Worm (Caenorhabditis elegans): ENCODE results near the gene C49H3.12.

Gene C49H3.12

ce11 chrIV:7927218-7927617, at the start of gene C49H3.12:
Gene C49H3.12, minus strand, starts transcription at chrIV:7927318.
- TF ChIP-seq egl-27 (tag; optimal IDR thresholded peaks at IDR 0.05), result no peak
- TF ChIP-seq mab-5 (tag; optimal IDR thresholded peaks at IDR 0.05), result no peak
- no peak for TF ChIP-seq sma-9 (GFP tag; optimal IDR thresholded peaks at IDR 0.05)
- TF ChIP-seq sma-9 (tag; optimal IDR thresholded peaks at IDR 0.05), result no peak
- no peak for TF ChIP-seq R02D3.7 (tag; optimal IDR thresholded peaks at IDR 0.05)
- TF ChIP-seq ztf-11 (tag; optimal IDR thresholded peaks at IDR 0.05), result no peak
- no peak for TF ChIP-seq mdl-1 (tag; optimal IDR thresholded peaks at IDR 0.05)
- no peak for TF ChIP-seq nhr-129 (tag; optimal IDR thresholded peaks at IDR 0.05)
- no peak for TF ChIP-seq nhr-237 (tag; optimal IDR thresholded peaks at IDR 0.05)
- TF ChIP-seq Y55F3AM.14 (GFP tag; optimal IDR thresholded peaks at IDR 0.05), result no peak

DNA sequence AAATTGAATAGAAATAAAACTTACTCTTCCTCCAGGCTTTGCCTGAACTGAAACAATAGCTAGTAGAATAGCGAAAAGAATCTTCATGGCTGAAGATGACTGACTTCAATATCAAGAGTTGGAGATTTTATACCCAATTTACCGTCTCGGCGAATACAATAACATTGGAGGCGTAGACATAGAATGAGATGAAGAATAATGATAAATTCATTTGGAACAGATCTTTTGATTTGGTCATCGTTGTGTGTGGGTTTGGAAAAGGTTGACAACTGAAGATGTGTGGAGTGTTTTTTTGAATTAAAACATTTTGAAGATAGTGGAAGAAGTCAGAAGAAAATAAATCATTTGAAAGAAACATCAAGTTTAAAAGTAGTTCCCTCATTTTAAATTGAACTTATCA, 49.1 kb upstream of the C49H3.12 start, which contains the start of gene F57H12.6:
TSS of gene F57H12.6 (minus strand) at position 101 of the 400 bp plus-strand sequence.
- no peak for TF ChIP-seq egl-27 (tag; optimal IDR thresholded peaks at IDR 0.05)
- no peak for TF ChIP-seq R02D3.7 (tag; optimal IDR thresholded peaks at IDR 0.05)
- no peak for TF ChIP-seq fos-1 (tag; optimal IDR thresholded peaks at IDR 0.05)
- no peak for TF ChIP-seq lsy-2 (tag; optimal IDR thresholded peaks at IDR 0.05)
- no peak for TF ChIP-seq mab-5 (tag; optimal IDR thresholded peaks at IDR 0.05)
- TF ChIP-seq ztf-1 (GFP tag; conservative IDR thresholded peaks at IDR 0.05), result no peak
- no peak for TF ChIP-seq zag-1 (tag; optimal IDR thresholded peaks at IDR 0.05)
- TF ChIP-seq aly-2 (tag; optimal IDR thresholded peaks at IDR 0.05), result no peak
- no peak for TF ChIP-seq C34F6.9 (tag; optimal IDR thresholded peaks at IDR 0.05)
- TF ChIP-seq ceh-16 (tag; optimal IDR thresholded peaks at IDR 0.05), result no peak
- no peak for TF ChIP-seq peb-1 (tag; optimal IDR thresholded peaks at IDR 0.05)

DNA sequence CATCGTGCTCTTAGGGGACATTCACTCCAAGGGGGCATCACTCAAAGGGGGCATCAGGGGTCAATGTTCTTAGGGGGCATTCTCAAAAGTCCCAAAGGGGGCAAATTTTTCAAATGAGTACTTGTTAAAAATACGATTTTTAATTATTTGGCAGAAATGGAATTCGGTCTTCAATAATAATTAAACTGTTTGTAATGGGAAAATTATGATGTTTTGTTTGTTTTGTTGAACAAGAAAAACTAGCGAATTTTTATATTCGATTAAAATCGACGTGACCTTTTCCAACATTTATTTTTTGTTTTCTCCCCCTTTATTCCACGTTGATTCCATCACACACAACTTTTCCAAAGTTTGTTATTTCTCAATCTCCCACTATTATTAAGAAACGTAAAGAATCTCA, 39.9 kb upstream of the C49H3.12 start, which contains the start of gene F57H12.5:
TSS of gene F57H12.5 (plus strand) at position 301 of the 400 bp plus-strand sequence.
- TF ChIP-seq sem-4 (tag; optimal IDR thresholded peaks at IDR 0.05) (no peak), peb-1 (tag; optimal IDR thresholded peaks at IDR 0.05) (no peak), snpc-4 (tag; optimal IDR thresholded peaks at IDR 0.05) (no peak), ztf-1 (GFP tag; conservative IDR thresholded peaks at IDR 0.05) (no peak), sma-9 (GFP tag; optimal IDR thresholded peaks at IDR 0.05) (no peak), sma-9 (tag; optimal IDR thresholded peaks at IDR 0.05) (no peak), nhr-25 (tag; optimal IDR thresholded peaks at IDR 0.05) (no peak)

DNA sequence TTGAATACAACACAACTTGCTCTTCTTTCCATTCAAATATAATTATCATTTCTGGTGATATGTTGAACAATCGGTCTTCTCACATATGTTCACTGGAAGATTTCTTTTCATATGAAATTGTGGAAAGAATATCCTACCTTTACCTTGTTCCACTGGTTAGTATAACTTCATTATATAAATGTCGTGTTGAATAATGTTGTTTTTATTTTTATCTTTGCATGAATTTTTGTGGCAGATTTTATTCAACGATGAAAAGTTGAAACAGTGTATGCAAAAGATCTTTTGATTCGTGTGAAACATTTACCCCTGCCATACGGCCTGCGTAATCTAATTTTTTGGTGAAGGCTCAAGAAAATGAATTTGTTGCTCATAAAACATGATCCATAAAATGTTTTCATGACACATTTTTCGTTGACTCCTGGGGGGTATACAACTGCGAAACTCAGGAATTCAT, 34.8 kb upstream of the C49H3.12 start:
- TF ChIP-seq crh-2 (tag; optimal IDR thresholded peaks at IDR 0.05) (no peak), nhr-77 (tag; optimal IDR thresholded peaks at IDR 0.05) (no peak), sem-4 (tag; optimal IDR thresholded peaks at IDR 0.05) (no peak), snpc-4 (tag; optimal IDR thresholded peaks at IDR 0.05) (no peak), lin-11 (tag; optimal IDR thresholded peaks at IDR 0.05) (no peak), zag-1 (tag; optimal IDR thresholded peaks at IDR 0.05) (no peak), nhr-237 (tag; optimal IDR thresholded peaks at IDR 0.05) (no peak), mab-5 (tag; optimal IDR thresholded peaks at IDR 0.05) (no peak), C34F6.9 (tag; optimal IDR thresholded peaks at IDR 0.05) (no peak), elt-3 (tag; optimal IDR thresholded peaks at IDR 0.05) (no peak), nhr-12 (tag; optimal IDR thresholded peaks at IDR 0.05) (no peak), dmd-4 (tag; optimal IDR thresholded peaks at IDR 0.05) (no peak), Y55F3AM.14 (GFP tag; optimal IDR thresholded peaks at IDR 0.05) (no peak), peb-1 (tag; optimal IDR thresholded peaks at IDR 0.05) (no peak), ZK546.5 (tag; optimal IDR thresholded peaks at IDR 0.05) (no peak), unc-55 (GFP tag; optimal IDR thresholded peaks at IDR 0.05) (no peak), R02D3.7 (tag; optimal IDR thresholded peaks at IDR 0.05) (no peak)

- TF ChIP-seq snpc-4 (tag; optimal IDR thresholded peaks at IDR 0.05) (no peak), peb-1 (tag; optimal IDR thresholded peaks at IDR 0.05) (no peak), nhr-12 (tag; optimal IDR thresholded peaks at IDR 0.05) (no peak), F13H6.1 (tag; optimal IDR thresholded peaks at IDR 0.05) (no peak), aly-2 (tag; optimal IDR thresholded peaks at IDR 0.05) (no peak), unc-62 (GFP tag; optimal IDR thresholded peaks at IDR 0.05) (no peak)
These were observed 31.0 kb upstream of the C49H3.12 start for ce11 chrIV:7958092-7958491.

DNA sequence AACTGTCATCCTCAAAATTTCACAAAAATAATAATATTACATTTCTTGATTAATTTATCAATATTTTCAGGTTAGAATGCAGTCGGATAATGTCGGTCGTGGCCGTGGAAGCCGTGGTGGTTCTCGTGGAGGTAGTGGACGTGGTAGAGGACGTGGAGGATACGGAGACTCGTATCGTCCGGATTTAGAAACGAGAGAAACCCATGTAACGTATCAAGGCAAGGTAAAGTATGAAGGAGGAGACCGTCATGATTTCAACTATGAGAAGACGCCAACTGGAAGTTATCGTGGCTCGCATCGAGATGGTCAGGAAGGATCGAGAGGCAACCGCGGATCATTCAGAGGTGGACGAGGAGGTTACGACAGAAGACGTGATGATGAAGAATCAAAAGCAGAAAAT, 30.4 kb upstream of the C49H3.12 start, which contains the start of gene frpr-10:
TSS of gene frpr-10 (plus strand) at position 301 of the 400 bp plus-strand sequence.
- TF ChIP-seq nhr-23 (tag; optimal IDR thresholded peaks at IDR 0.05), result no peak
- TF ChIP-seq dmd-4 (tag; optimal IDR thresholded peaks at IDR 0.05), result no peak
- TF ChIP-seq ztf-4 (tag; optimal IDR thresholded peaks at IDR 0.05), result no peak
- TF ChIP-seq zag-1 (tag; optimal IDR thresholded peaks at IDR 0.05), result no peak
- TF ChIP-seq C34F6.9 (tag; optimal IDR thresholded peaks at IDR 0.05), result no peak
- no peak for TF ChIP-seq nhr-6 (tag; optimal IDR thresholded peaks at IDR 0.05)
- no peak for TF ChIP-seq nhr-25 (tag; optimal IDR thresholded peaks at IDR 0.05)
- TF ChIP-seq ceh-16 (tag; optimal IDR thresholded peaks at IDR 0.05), result no peak
- no peak for TF ChIP-seq alr-1 (tag; optimal IDR thresholded peaks at IDR 0.05)
- no peak for TF ChIP-seq sma-9 (GFP tag; optimal IDR thresholded peaks at IDR 0.05)
- no peak for TF ChIP-seq sma-9 (tag; optimal IDR thresholded peaks at IDR 0.05)
- no peak for TF ChIP-seq unc-55 (GFP tag; optimal IDR thresholded peaks at IDR 0.05)
- TF ChIP-seq egl-27 (tag; optimal IDR thresholded peaks at IDR 0.05), result no peak
- no peak for TF ChIP-seq sem-4 (tag; optimal IDR thresholded peaks at IDR 0.05)
- TF ChIP-seq fos-1 (tag; optimal IDR thresholded peaks at IDR 0.05), result no peak
- no peak for TF ChIP-seq R02D3.7 (tag; optimal IDR thresholded peaks at IDR 0.05)
- TF ChIP-seq mbf-1 (tag; optimal IDR thresholded peaks at IDR 0.05), result no peak
- no peak for TF ChIP-seq ztf-11 (tag; optimal IDR thresholded peaks at IDR 0.05)
- TF ChIP-seq nhr-12 (tag; optimal IDR thresholded peaks at IDR 0.05), result no peak

Data from whole organism, L2 larva.